Fruit fly (Drosophila melanogaster) whole organism, prepupa: Measurements from ENCODE around the gene CG31064.

ENCODE experiments used
- CG10669 ChIP-seq: fragments of 200-800 bp; sonication (Bioruptor generic); optimal IDR thresholded peaks from 3 replicates; lab custom pipeline; 2018; ENCODE audit warnings: missing biosample characterization, mild to moderate bottlenecking, missing genetic modification characterization, moderate library complexity
- CG11762 ChIP-seq: fragments of 200-800 bp; sonication (Bioruptor generic); optimal IDR thresholded peaks from 3 replicates; lab custom pipeline; 2016; ENCODE audit warnings: missing biosample characterization, missing genetic modification characterization; ENCODE audit not compliant: insufficient read depth
- CG1621 ChIP-seq: fragments of 200-800 bp; sonication (Bioruptor generic); optimal IDR thresholded peaks from 3 replicates; lab custom pipeline; 2018; ENCODE audit warnings: missing biosample characterization, mild to moderate bottlenecking, missing genetic modification characterization
- CG3032 ChIP-seq: fragments of 200-800 bp; optimal IDR thresholded peaks from 2 replicates; lab custom pipeline; 2019; ENCODE audit warnings: missing biosample characterization, mild to moderate bottlenecking, missing genetic modification characterization, moderate library complexity
- CG31627 ChIP-seq: fragments of 200-800 bp; sonication (Bioruptor generic); optimal IDR thresholded peaks from 3 replicates; lab custom pipeline; 2016; ENCODE audit warnings: missing biosample characterization, missing genetic modification characterization
- CG32006 ChIP-seq: fragments of 200-800 bp; sonication (Bioruptor generic); optimal IDR thresholded peaks from 3 replicates; lab custom pipeline; 2017; ENCODE audit warnings: missing biosample characterization, mild to moderate bottlenecking, missing genetic modification characterization
- CG34406 ChIP-seq: fragments of 200-800 bp; sonication (Bioruptor generic); optimal IDR thresholded peaks from 3 replicates; lab custom pipeline; 2016; ENCODE audit warnings: missing biosample characterization, missing genetic modification characterization
- CG3919 ChIP-seq: fragments of 200-800 bp; sonication (Bioruptor generic); optimal IDR thresholded peaks from 3 replicates; lab custom pipeline; 2016; ENCODE audit warnings: missing biosample characterization, missing genetic modification characterization
- CG4318 ChIP-seq: fragments of 200-800 bp; sonication (Bioruptor generic); optimal IDR thresholded peaks from 3 replicates; lab custom pipeline; 2017; ENCODE audit warnings: missing biosample characterization, mild to moderate bottlenecking, missing genetic modification characterization
- CG6163 ChIP-seq: fragments of 200-800 bp; sonication (Bioruptor generic); IDR thresholded peaks from 3 replicates; pipeline ENCODE4 v1.3.6; 2022; ENCODE audit warnings: missing biosample characterization, missing genetic modification characterization
- CG6808 ChIP-seq: fragments of 200-800 bp; sonication (Bioruptor generic); optimal IDR thresholded peaks from 3 replicates; lab custom pipeline; 2017; ENCODE audit warnings: missing biosample characterization, missing genetic modification characterization, mild to moderate bottlenecking, moderate library complexity, missing genetic modification reagents
- CG6854 ChIP-seq: fragments of 200-800 bp; sonication (Bioruptor generic); optimal IDR thresholded peaks from 2 replicates; lab custom pipeline; 2017; ENCODE audit warnings: missing biosample characterization, mild to moderate bottlenecking, missing genetic modification characterization
- CG8319 ChIP-seq: fragments of 200-800 bp; sonication (Bioruptor generic); optimal IDR thresholded peaks from 3 replicates; lab custom pipeline; 2016; ENCODE audit warnings: missing biosample characterization, missing genetic modification characterization
- CG8632 ChIP-seq: fragments of 200-800 bp; sonication (Bioruptor generic); optimal IDR thresholded peaks from 3 replicates; lab custom pipeline; 2016; ENCODE audit warnings: missing biosample characterization, missing genetic modification characterization
- CG9139 ChIP-seq: fragments of 200-800 bp; sonication (Bioruptor generic); optimal IDR thresholded peaks from 3 replicates; lab custom pipeline; 2017; ENCODE audit warnings: missing biosample characterization, mild to moderate bottlenecking, missing genetic modification characterization
- Eip75B ChIP-seq: fragments of 200-800 bp; sonication (Bioruptor generic); optimal IDR thresholded peaks from 3 replicates; lab custom pipeline; 2016; ENCODE audit warnings: missing biosample characterization, missing genetic modification characterization
- Eip78C ChIP-seq: fragments of 200-800 bp; sonication (Bioruptor generic); peaks from one replicate; lab custom pipeline; 2016; ENCODE audit warnings: missing biosample characterization, missing genetic modification characterization
- Eip93F ChIP-seq: fragments of 200-800 bp; sonication (Bioruptor generic); optimal IDR thresholded peaks from 2 replicates; lab custom pipeline; 2016; ENCODE audit warnings: missing biosample characterization, mild to moderate bottlenecking, missing genetic modification characterization
- Ets21C ChIP-seq: fragments of 200-800 bp; sonication (Bioruptor generic); optimal IDR thresholded peaks from 3 replicates; lab custom pipeline; 2016; ENCODE audit warnings: missing biosample characterization, missing genetic modification characterization
- Ets96B ChIP-seq: fragments of 200-800 bp; optimal IDR thresholded peaks from 2 replicates; lab custom pipeline; 2019; ENCODE audit warnings: missing biosample characterization, mild to moderate bottlenecking, missing genetic modification characterization, moderate library complexity
- Gug ChIP-seq: fragments of 200-800 bp; sonication (Bioruptor generic); IDR thresholded peaks from 2 replicates; pipeline ENCODE4 v1.3.6; 2022; ENCODE audit warnings: missing biosample characterization, missing genetic modification characterization
- Hr38 ChIP-seq: sonication (Bioruptor generic); optimal IDR thresholded peaks from 2 replicates; lab custom pipeline; 2016; ENCODE audit warnings: missing biosample characterization, missing genetic modification characterization
- Hr39 ChIP-seq: fragments of 200-800 bp; sonication (Bioruptor generic); optimal IDR thresholded peaks from 2 replicates; lab custom pipeline; 2016; ENCODE audit warnings: missing biosample characterization, missing genetic modification characterization
- Hr4 ChIP-seq: fragments of 200-800 bp; sonication (Bioruptor generic); optimal IDR thresholded peaks from 3 replicates; lab custom pipeline; 2016; ENCODE audit warnings: missing biosample characterization, missing genetic modification characterization
- Lpt ChIP-seq: fragments of 200-800 bp; sonication (Bioruptor generic); optimal IDR thresholded peaks from 3 replicates; lab custom pipeline; 2016; ENCODE audit warnings: missing biosample characterization, missing genetic modification characterization
- OdsH ChIP-seq: fragments of 200-800 bp; sonication (Bioruptor generic); optimal IDR thresholded peaks from 3 replicates; lab custom pipeline; 2016; ENCODE audit warnings: missing biosample characterization, missing genetic modification characterization
- Smox ChIP-seq: fragments of 200-800 bp; sonication (Bioruptor generic); optimal IDR thresholded peaks from 3 replicates; lab custom pipeline; 2016; ENCODE audit warnings: missing biosample characterization, missing genetic modification characterization
- Sox102F ChIP-seq: fragments of 200-800 bp; sonication (Bioruptor generic); optimal IDR thresholded peaks from 2 replicates; lab custom pipeline; 2016; ENCODE audit warnings: missing biosample characterization, mild to moderate bottlenecking, missing genetic modification characterization
- Sox14 ChIP-seq: fragments of 200-800 bp; sonication (Bioruptor generic); optimal IDR thresholded peaks from 3 replicates; lab custom pipeline; 2016; ENCODE audit warnings: missing biosample characterization, missing genetic modification characterization
- Sox15 ChIP-seq: fragments of 200-800 bp; sonication (Bioruptor generic); optimal IDR thresholded peaks from 3 replicates; lab custom pipeline; 2016; ENCODE audit warnings: missing biosample characterization, missing genetic modification characterization
- dsx ChIP-seq: fragments of 200-800 bp; optimal IDR thresholded peaks from 3 replicates; lab custom pipeline; 2019; ENCODE audit warnings: missing biosample characterization, mild to moderate bottlenecking, missing genetic modification characterization, moderate library complexity; ENCODE audit not compliant: poor library complexity, severe bottlenecking
- esn ChIP-seq: fragments of 200-800 bp; sonication (Bioruptor generic); optimal IDR thresholded peaks from 2 replicates; lab custom pipeline; 2016; ENCODE audit warnings: missing biosample characterization, mild to moderate bottlenecking, missing genetic modification characterization, moderate library complexity
- fd59A ChIP-seq: fragments of 200-800 bp; sonication (Bioruptor generic); optimal IDR thresholded peaks from 2 replicates; lab custom pipeline; 2017; ENCODE audit warnings: missing biosample characterization, mild to moderate bottlenecking, missing genetic modification characterization, missing genetic modification reagents
- fkh ChIP-seq: fragments of 200-800 bp; sonication (Bioruptor generic); optimal IDR thresholded peaks from 3 replicates; lab custom pipeline; 2017; ENCODE audit warnings: missing biosample characterization, mild to moderate bottlenecking, missing genetic modification characterization, moderate library complexity
- lz ChIP-seq: fragments of 200-800 bp; sonication (Bioruptor generic); optimal IDR thresholded peaks from 3 replicates; lab custom pipeline; 2016; ENCODE audit warnings: missing biosample characterization, missing genetic modification characterization
- pdm3 ChIP-seq: fragments of 200-800 bp; sonication (Bioruptor generic); optimal IDR thresholded peaks from 3 replicates; lab custom pipeline; 2016; ENCODE audit warnings: missing biosample characterization, missing genetic modification characterization
- salr ChIP-seq, 2 experiments: fragments of 200-800 bp; sonication (Bioruptor generic); optimal IDR thresholded peaks; 3 replicates each; lab custom pipeline; 2016 to 2018; ENCODE audit warnings: missing biosample characterization in 2 of 2, missing genetic modification characterization in 2 of 2, mild to moderate bottlenecking in 1 of 2
- spab ChIP-seq: fragments of 200-800 bp; sonication (Bioruptor generic); optimal IDR thresholded peaks from 2 replicates; lab custom pipeline; 2017; ENCODE audit warnings: missing biosample characterization, mild to moderate bottlenecking, missing genetic modification characterization, missing genetic modification reagents
- ss ChIP-seq, 2 experiments: fragments of 200-800 bp; sonication (Bioruptor generic); optimal IDR thresholded peaks; 2 replicates in 1 of 2; 3 replicates in 1 of 2; lab custom pipeline; 2017 to 2018; ENCODE audit warnings: mild to moderate bottlenecking in 2 of 2, missing biosample characterization in 2 of 2, missing genetic modification characterization in 2 of 2, moderate library complexity in 1 of 2
- svp ChIP-seq: fragments of 200-800 bp; sonication (Bioruptor generic); peaks from one replicate; lab custom pipeline; 2016; ENCODE audit warnings: missing biosample characterization, missing genetic modification characterization
- topi ChIP-seq: fragments of 200-800 bp; sonication (Bioruptor generic); optimal IDR thresholded peaks from 3 replicates; lab custom pipeline; 2016; ENCODE audit warnings: missing biosample characterization, missing genetic modification characterization
- vri ChIP-seq: fragments of 200-800 bp; sonication (Bioruptor generic); optimal IDR thresholded peaks from 3 replicates; lab custom pipeline; 2016; ENCODE audit warnings: missing biosample characterization, mild to moderate bottlenecking, missing genetic modification characterization

CG31064 gene

dm6 chr3R:27246264-27246663, 7.4 kb upstream of the CG31064 start (continued):
- TF ChIP-seq salr (GFP tag; optimal IDR thresholded peaks at IDR 0.05; lab: Kevin White, UChicago), result peak in 1 of 2 experiments; percentile 75
- TF ChIP-seq Sox102F (GFP tag; lab: Kevin White, UChicago), result no peak
- TF ChIP-seq Eip75B (GFP tag; lab: Kevin White, UChicago), result no peak
- peak; percentile 54 for TF ChIP-seq CG3919
- peak; percentile 51 for TF ChIP-seq CG8632 (GFP tag; lab: Kevin White, UChicago)
- no peak for TF ChIP-seq Hr38 (GFP tag; lab: Kevin White, UChicago)
- no peak for TF ChIP-seq CG1621 (tag; lab: Kevin White, UChicago)
- TF ChIP-seq spab (GFP tag; lab: Kevin White, UChicago), result peak; percentile 56
- peak; percentile 40 for TF ChIP-seq pdm3 (GFP tag; lab: Kevin White, UChicago)
- peak; percentile 89 for TF ChIP-seq Eip78C (GFP tag; lab: Kevin White, UChicago)

- TF ChIP-seq spab (GFP tag; lab: Kevin White, UChicago) (no peak), dsx (peak; percentile 68)
These were observed 6.5 kb upstream of the CG31064 start for dm6 chr3R:27245401-27245757.

- TF ChIP-seq Ets96B (tag; lab: Kevin White, UChicago) (no peak), topi (GFP tag; lab: Kevin White, UChicago) (peak; percentile 27), CG9139 (GFP tag; lab: Kevin White, UChicago) (peak; percentile 61), CG31627 (GFP tag; lab: Kevin White, UChicago) (peak; percentile 16), CG6854 (peak; percentile 58), Smox (no peak), CG32006 (GFP tag; lab: Kevin White, UChicago) (peak; percentile 28), svp (GFP tag; lab: Kevin White, UChicago) (peak; percentile 95), Sox102F (GFP tag; lab: Kevin White, UChicago) (no peak), Sox14 (peak; percentile 36), CG1621 (tag; lab: Kevin White, UChicago) (peak; percentile 13), pdm3 (GFP tag; lab: Kevin White, UChicago) (no peak), CG10669 (GFP tag; lab: Kevin White, UChicago) (no peak), Hr4 (GFP tag; lab: Kevin White, UChicago) (no peak), Sox15 (GFP tag; lab: Kevin White, UChicago) (no peak), esn (GFP tag; lab: Kevin White, UChicago) (peak; percentile 18), Gug (GFP tag; lab: Robert Waterston, UW) (no peak), CG4318 (GFP tag; lab: Kevin White, UChicago) (no peak), CG3919 (peak; percentile 27), Eip75B (GFP tag; lab: Kevin White, UChicago) (peak; percentile 9), vri (GFP tag; lab: Kevin White, UChicago) (peak; percentile 39), ss (GFP tag; optimal IDR thresholded peaks at IDR 0.05; lab: Kevin White, UChicago) (peak; percentile 67 to 76), Eip78C (GFP tag; lab: Kevin White, UChicago) (peak; percentile 73), CG6163 (0 out of 3 replicates have a peak, but pooled peaks have one; percentile 46), fkh (peak; percentile 77), Eip93F (GFP tag; lab: Kevin White, UChicago) (peak; percentile 66), CG11762 (GFP tag; lab: Kevin White, UChicago) (no peak), Ets21C (GFP tag; lab: Kevin White, UChicago) (no peak), CG3032 (no peak), OdsH (GFP tag; lab: Kevin White, UChicago) (no peak)
- TF ChIP-seq, all 60 proteins: peak for 17
These were observed 6.0 kb upstream of the CG31064 start, which contains the start of gene CG18766 for dm6 chr3R:27244742-27245400. TSS of gene CG18766 (minus strand) at chr3R:27245249.

- TF ChIP-seq Hr39 (GFP tag; lab: Kevin White, UChicago) (no peak), esn (GFP tag; lab: Kevin White, UChicago) (peak; percentile 3), CG6808 (GFP tag; lab: Kevin White, UChicago) (no peak), dsx (no peak), CG34406 (no peak), CG8632 (GFP tag; lab: Kevin White, UChicago) (no peak), fkh (peak; percentile 89), lz (GFP tag; lab: Kevin White, UChicago) (peak; percentile 5), Lpt (no peak), CG1621 (tag; lab: Kevin White, UChicago) (no peak), fd59A (no peak), Sox15 (GFP tag; lab: Kevin White, UChicago) (no peak), CG8319 (GFP tag; lab: Kevin White, UChicago) (no peak), CG4318 (GFP tag; lab: Kevin White, UChicago) (no peak)
These were observed 5.5 kb upstream of the CG31064 start for dm6 chr3R:27244412-27244741.
